Worm (Caenorhabditis elegans) whole organism, late embryonic: ENCODE measurements around the gene F46C5.6.

Source experiments
- C08G9.2 ChIP-seq: sonication (generic microtip); optimal IDR thresholded peaks from 2 replicates; lab custom pipeline; 2016; ENCODE audit warnings: mild to moderate bottlenecking, missing genetic modification characterization, moderate library complexity, missing compliant biosample characterization
- C38D4.7 ChIP-seq: fragments of 200-800 bp; sonication (Bioruptor generic); optimal IDR thresholded peaks from 2 replicates; lab custom pipeline; 2018; ENCODE audit warnings: mild to moderate bottlenecking, missing genetic modification characterization, moderate library complexity, missing compliant biosample characterization
- F13H6.1 ChIP-seq: sonication (generic microtip); optimal IDR thresholded peaks from 2 replicates; lab custom pipeline; 2016; ENCODE audit warnings: missing genetic modification characterization, missing compliant biosample characterization
- K02D7.2 ChIP-seq: sonication (generic microtip); optimal IDR thresholded peaks from 2 replicates; lab custom pipeline; 2017; ENCODE audit warnings: mild to moderate bottlenecking, missing genetic modification characterization, missing compliant biosample characterization
- K09A11.1 ChIP-seq: sonication (generic microtip); optimal IDR thresholded peaks from 2 replicates; lab custom pipeline; 2017; ENCODE audit warnings: antibody characterized with exemption, mild to moderate bottlenecking, missing genetic modification characterization, missing compliant biosample characterization; ENCODE audit not compliant: insufficient read depth
- T23F11.4 ChIP-seq: fragments of 200-800 bp; sonication (Bioruptor generic); optimal IDR thresholded peaks from 2 replicates; lab custom pipeline; 2018; ENCODE audit warnings: mild to moderate bottlenecking, missing genetic modification characterization, missing compliant biosample characterization
- ahr-1 ChIP-seq: sonication (generic microtip); optimal IDR thresholded peaks from 2 replicates; lab custom pipeline; 2016; ENCODE audit warnings: missing genetic modification characterization, missing compliant biosample characterization
- ceh-18 ChIP-seq: sonication (generic microtip); optimal IDR thresholded peaks from 2 replicates; lab custom pipeline; 2016; ENCODE audit warnings: missing genetic modification characterization, missing compliant biosample characterization
- ceh-2 ChIP-seq: sonication (generic microtip); optimal IDR thresholded peaks from 2 replicates; lab custom pipeline; 2016; ENCODE audit warnings: missing genotype, missing genetic modification characterization, missing compliant biosample characterization
- ceh-24 ChIP-seq: sonication (generic microtip); optimal IDR thresholded peaks from 2 replicates; lab custom pipeline; 2016; ENCODE audit warnings: mild to moderate bottlenecking, missing genetic modification characterization, missing compliant biosample characterization
- ceh-31 ChIP-seq: sonication (generic microtip); optimal IDR thresholded peaks from 2 replicates; lab custom pipeline; 2016; ENCODE audit warnings: missing genetic modification characterization, missing compliant biosample characterization
- ceh-34 ChIP-seq: sonication (generic microtip); optimal IDR thresholded peaks from 2 replicates; lab custom pipeline; 2016; ENCODE audit warnings: mild to moderate bottlenecking, missing genetic modification characterization, missing compliant biosample characterization
- ceh-48 ChIP-seq: sonication (generic microtip); optimal IDR thresholded peaks from 2 replicates; lab custom pipeline; 2016; ENCODE audit warnings: missing genetic modification characterization, inconsistent platforms, missing compliant biosample characterization
- ceh-6 ChIP-seq: fragments of 200-800 bp; sonication (Bioruptor generic); optimal IDR thresholded peaks from 2 replicates; lab custom pipeline; 2018; ENCODE audit warnings: mild to moderate bottlenecking, missing genetic modification characterization, missing compliant biosample characterization
- che-1 ChIP-seq: sonication (generic microtip); optimal IDR thresholded peaks from 2 replicates; lab custom pipeline; 2016; ENCODE audit warnings: mild to moderate bottlenecking, missing genetic modification characterization, missing compliant biosample characterization
- dve-1 ChIP-seq: sonication (generic microtip); optimal IDR thresholded peaks from 2 replicates; lab custom pipeline; 2017; ENCODE audit warnings: antibody characterized with exemption, mild to moderate bottlenecking, missing genetic modification characterization, missing compliant biosample characterization
- elt-2 ChIP-seq: sonication (generic microtip); optimal IDR thresholded peaks from 2 replicates; lab custom pipeline; 2016; ENCODE audit warnings: missing genetic modification reagents, missing genetic modification characterization, missing compliant biosample characterization
- elt-4 ChIP-seq: sonication (generic microtip); optimal IDR thresholded peaks from 2 replicates; lab custom pipeline; 2016; ENCODE audit warnings: missing genetic modification characterization, missing compliant biosample characterization
- ets-4 ChIP-seq: sonication (generic microtip); optimal IDR thresholded peaks from 2 replicates; lab custom pipeline; 2016; ENCODE audit warnings: missing genetic modification characterization, missing compliant biosample characterization
- fax-1 ChIP-seq: sonication (generic microtip); optimal IDR thresholded peaks from 2 replicates; lab custom pipeline; 2016; ENCODE audit warnings: missing genotype, missing genetic modification characterization, missing compliant biosample characterization
- fkh-10 ChIP-seq: fragments of 150-350 bp; optimal IDR thresholded peaks from 2 replicates; lab custom pipeline; 2014; ENCODE audit warnings: missing biosample characterization, missing genetic modification reagents, missing genetic modification characterization
- fkh-6 ChIP-seq: sonication (generic microtip); optimal IDR thresholded peaks from 2 replicates; lab custom pipeline; 2016; ENCODE audit warnings: missing genetic modification characterization, missing compliant biosample characterization
- hlh-13 ChIP-seq: fragments of 200-800 bp; sonication (Bioruptor generic); optimal IDR thresholded peaks from 2 replicates; lab custom pipeline; 2018; ENCODE audit warnings: mild to moderate bottlenecking, missing genetic modification characterization, missing compliant biosample characterization
- hlh-15 ChIP-seq: sonication (generic microtip); optimal IDR thresholded peaks from 2 replicates; lab custom pipeline; 2016; ENCODE audit warnings: missing genetic modification characterization, missing compliant biosample characterization
- hlh-6 ChIP-seq: sonication (generic microtip); optimal IDR thresholded peaks from 2 replicates; lab custom pipeline; 2016; ENCODE audit warnings: missing genotype, missing genetic modification characterization, missing compliant biosample characterization
- hlh-8 ChIP-seq: sonication (generic microtip); optimal IDR thresholded peaks from 2 replicates; lab custom pipeline; 2016; ENCODE audit warnings: missing genotype, missing genetic modification characterization, missing compliant biosample characterization
- madf-2 ChIP-seq: sonication (generic microtip); optimal IDR thresholded peaks from 2 replicates; lab custom pipeline; 2017; ENCODE audit warnings: missing genetic modification characterization, missing compliant biosample characterization
- mec-3 ChIP-seq: sonication (generic microtip); optimal IDR thresholded peaks from 2 replicates; lab custom pipeline; 2016; ENCODE audit warnings: borderline replicate concordance, missing genetic modification characterization, missing compliant biosample characterization
- nfya-1 ChIP-seq: sonication (generic microtip); optimal IDR thresholded peaks from 2 replicates; lab custom pipeline; 2017; ENCODE audit warnings: missing genetic modification characterization, mild to moderate bottlenecking, missing compliant biosample characterization, antibody characterized with exemption, moderate library complexity
- odd-2 ChIP-seq: sonication (generic microtip); optimal IDR thresholded peaks from 2 replicates; lab custom pipeline; 2017; ENCODE audit warnings: antibody characterized with exemption, mild to moderate bottlenecking, missing genetic modification characterization, missing compliant biosample characterization
- pax-1 ChIP-seq: fragments of 150-350 bp; optimal IDR thresholded peaks from 2 replicates; lab custom pipeline; 2014; ENCODE audit warnings: missing biosample characterization, missing genetic modification characterization
- pha-2 ChIP-seq: sonication (generic microtip); optimal IDR thresholded peaks from 2 replicates; lab custom pipeline; 2017; ENCODE audit warnings: mild to moderate bottlenecking, missing genetic modification characterization, missing compliant biosample characterization
- pha-4 ChIP-seq: fragments of 150-350 bp; optimal IDR thresholded peaks from 2 replicates; lab custom pipeline; 2018; ENCODE audit warnings: missing biosample characterization, missing genetic modification reagents, missing genetic modification characterization
- rnt-1 ChIP-seq: sonication (generic microtip); optimal IDR thresholded peaks from 2 replicates; lab custom pipeline; 2016; ENCODE audit warnings: missing genetic modification characterization, missing compliant biosample characterization
- sdc-2 ChIP-seq: sonication (generic microtip); optimal IDR thresholded peaks from 2 replicates; lab custom pipeline; 2016; ENCODE audit warnings: missing genotype, missing genetic modification characterization, missing compliant biosample characterization
- syd-9 ChIP-seq: sonication (generic microtip); optimal IDR thresholded peaks from 2 replicates; lab custom pipeline; 2016; ENCODE audit warnings: mild to moderate bottlenecking, missing genetic modification characterization, moderate library complexity, missing compliant biosample characterization
- tbx-2 ChIP-seq: sonication (generic microtip); optimal IDR thresholded peaks from 2 replicates; lab custom pipeline; 2016; ENCODE audit warnings: missing genetic modification characterization, missing compliant biosample characterization
- unc-3 ChIP-seq, 2 experiments: fragments of 200-800 bp in 1 of 2; sonication (Bioruptor generic) in 1 of 2; sonication (generic microtip) in 1 of 2; conservative IDR thresholded peaks in 1 of 2; optimal IDR thresholded peaks in 1 of 2; 2 replicates each; pipeline versions ENCODE4 v1.3.6 to Lab custom; 2016 to 2022; ENCODE audit warnings: missing compliant biosample characterization in 2 of 2, missing genetic modification characterization in 2 of 2, missing genetic modification reagents in 1 of 2
- unc-42 ChIP-seq: sonication (generic microtip); optimal IDR thresholded peaks from 2 replicates; lab custom pipeline; 2016; ENCODE audit warnings: missing genotype, missing genetic modification characterization, missing compliant biosample characterization
- unc-55 ChIP-seq: sonication (generic microtip); optimal IDR thresholded peaks from 2 replicates; lab custom pipeline; 2017; ENCODE audit warnings: missing biosample characterization, missing genetic modification reagents, missing genetic modification characterization
- unc-86 ChIP-seq: sonication (generic microtip); optimal IDR thresholded peaks from 2 replicates; lab custom pipeline; 2016; ENCODE audit warnings: missing genetic modification characterization, missing compliant biosample characterization
- zip-5 ChIP-seq: sonication (generic microtip); optimal IDR thresholded peaks from 2 replicates; lab custom pipeline; 2016; ENCODE audit warnings: missing genetic modification characterization, missing compliant biosample characterization
- ztf-16 ChIP-seq: sonication (generic microtip); optimal IDR thresholded peaks from 2 replicates; lab custom pipeline; 2017; ENCODE audit warnings: missing genetic modification characterization, missing compliant biosample characterization

F46C5.6 gene

DNA sequence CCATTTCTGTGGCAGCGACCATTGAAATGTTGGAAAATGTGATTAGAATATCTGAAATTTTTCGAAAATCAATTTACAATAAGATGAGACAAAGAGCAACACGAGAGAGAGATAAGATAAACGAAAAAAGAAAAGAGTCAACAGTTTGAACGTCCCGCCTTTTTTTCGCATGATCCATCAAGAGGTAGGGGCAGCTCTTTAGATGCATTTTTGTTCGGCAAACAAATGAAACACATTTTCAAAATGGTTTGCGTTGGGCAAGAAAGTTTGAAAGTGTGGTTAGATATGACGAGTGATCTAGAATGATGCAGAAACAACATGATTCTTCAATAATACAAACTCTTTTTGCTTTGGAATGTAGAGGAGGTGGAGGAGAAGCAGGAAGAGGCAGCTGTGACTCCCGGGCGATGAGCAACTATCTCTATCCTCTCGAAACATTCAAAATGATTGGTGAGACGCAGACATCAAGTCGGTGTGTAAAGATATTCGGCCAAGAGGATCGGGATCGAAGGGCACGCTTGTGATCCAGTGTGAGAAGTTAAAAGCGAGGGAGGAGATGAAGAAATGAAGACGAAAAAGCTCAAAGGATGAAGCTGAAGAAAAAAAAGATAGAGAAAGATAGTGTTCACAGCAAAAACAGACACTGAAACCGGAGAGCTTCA, at the start of gene F46C5.6:
F46C5.6 (minus strand) TSS at position 51 of the 662 bp plus-strand sequence.
- TF ChIP-seq ahr-1 (tag; lab: Kevin White, UChicago): no peak
- TF ChIP-seq ceh-24 (tag; lab: Kevin White, UChicago): no peak
- peak; percentile 27 for TF ChIP-seq tbx-2 (tag; lab: Kevin White, UChicago)
- TF ChIP-seq ztf-16 (tag; lab: Kevin White, UChicago): no peak
- TF ChIP-seq pha-4: no peak
- TF ChIP-seq fkh-10: no peak
- no peak for TF ChIP-seq odd-2
- TF ChIP-seq fkh-6 (tag; lab: Kevin White, UChicago): no peak
- TF ChIP-seq elt-4 (tag; lab: Kevin White, UChicago): no peak
- no peak for TF ChIP-seq fax-1
- no peak for TF ChIP-seq ceh-6 (GFP tag; lab: Kevin White, UChicago)
- TF ChIP-seq hlh-6 (tag; lab: Kevin White, UChicago): no peak
- no peak for TF ChIP-seq K09A11.1
- peak; percentile 34 for TF ChIP-seq ceh-34 (tag; lab: Kevin White, UChicago)
- no peak for TF ChIP-seq ceh-48 (tag; lab: Kevin White, UChicago)
- TF ChIP-seq mec-3 (tag; lab: Kevin White, UChicago): no peak
- no peak for TF ChIP-seq F13H6.1 (tag; lab: Kevin White, UChicago)
- no peak for TF ChIP-seq pha-2 (tag; lab: Kevin White, UChicago)
- peak; percentile 32 for TF ChIP-seq rnt-1 (tag; lab: Kevin White, UChicago)
- no peak for TF ChIP-seq zip-5
- peak; percentile 53 for TF ChIP-seq unc-55 (GFP tag; lab: Kevin White, UChicago)
- TF ChIP-seq C38D4.7 (GFP tag; lab: Kevin White, UChicago): no peak
- no peak for TF ChIP-seq hlh-13
- TF ChIP-seq unc-42 (tag; lab: Kevin White, UChicago): no peak
- TF ChIP-seq unc-3 (GFP tag; conservative IDR thresholded peaks at IDR 0.05; lab: Robert Waterston, UW): no peak
- no peak for TF ChIP-seq unc-3 (tag; optimal IDR thresholded peaks at IDR 0.05; lab: Kevin White, UChicago)
- no peak for TF ChIP-seq pax-1
- TF ChIP-seq ets-4 (tag; lab: Kevin White, UChicago): no peak
- no peak for TF ChIP-seq che-1 (tag; lab: Kevin White, UChicago)
- no peak for TF ChIP-seq hlh-15 (tag; lab: Kevin White, UChicago)
- no peak for TF ChIP-seq madf-2 (tag; lab: Kevin White, UChicago)
- no peak for TF ChIP-seq sdc-2 (tag; lab: Kevin White, UChicago)
- no peak for TF ChIP-seq dve-1 (tag; lab: Kevin White, UChicago)
- peak; percentile 94 for TF ChIP-seq ceh-18 (tag; lab: Kevin White, UChicago)
- TF ChIP-seq hlh-8 (tag; lab: Kevin White, UChicago): no peak
- TF ChIP-seq nfya-1 (tag; lab: Kevin White, UChicago): peak; percentile 40
- TF ChIP-seq ceh-2: no peak
- no peak for TF ChIP-seq elt-2 (tag; lab: Kevin White, UChicago)
- no peak for TF ChIP-seq ceh-31

DNA sequence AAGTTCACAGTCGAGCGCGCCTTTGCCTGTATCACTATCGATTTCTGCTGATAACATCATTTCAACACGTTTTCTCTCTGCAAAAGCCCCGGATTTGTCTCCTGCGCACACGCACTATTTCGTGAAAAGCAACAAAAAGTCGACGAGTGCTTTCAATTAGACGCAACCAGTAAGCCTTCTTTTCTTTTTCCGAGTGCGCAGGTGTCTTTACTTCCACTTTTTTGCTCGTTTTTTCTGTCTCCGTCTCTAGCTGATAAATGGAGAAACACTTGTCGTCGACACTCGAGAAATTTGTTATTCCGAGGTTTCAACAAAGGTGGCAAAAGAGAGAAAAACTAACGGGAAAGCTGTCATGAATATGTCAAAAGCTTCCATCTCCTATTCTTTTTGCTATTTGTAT, 47.3 kb upstream of the F46C5.6 start:
- TF ChIP-seq C08G9.2 (no peak), unc-3 (GFP tag; conservative IDR thresholded peaks at IDR 0.05; lab: Robert Waterston, UW) (no peak), unc-3 (tag; optimal IDR thresholded peaks at IDR 0.05; lab: Kevin White, UChicago) (no peak), madf-2 (tag; lab: Kevin White, UChicago) (no peak), dve-1 (tag; lab: Kevin White, UChicago) (no peak), mec-3 (tag; lab: Kevin White, UChicago) (no peak), ceh-18 (tag; lab: Kevin White, UChicago) (no peak), T23F11.4 (GFP tag; lab: Kevin White, UChicago) (no peak), hlh-6 (tag; lab: Kevin White, UChicago) (no peak), ceh-2 (no peak), syd-9 (tag; lab: Kevin White, UChicago) (no peak), C38D4.7 (GFP tag; lab: Kevin White, UChicago) (no peak), unc-86 (tag; lab: Kevin White, UChicago) (no peak), unc-55 (GFP tag; lab: Kevin White, UChicago) (no peak), K02D7.2 (tag; lab: Kevin White, UChicago) (no peak)
